Worm (Caenorhabditis elegans) whole organism, L4/young adult: ENCODE results near the gene D2024.5.

Source experiments
- W03F9.2 ChIP-seq: fragments of 150-350 bp; optimal IDR thresholded peaks from 2 replicates; lab custom pipeline; 2014; ENCODE audit warnings: missing biosample characterization, missing genetic modification characterization
- dao-5 ChIP-seq: sonication (generic microtip); optimal IDR thresholded peaks from 2 replicates; lab custom pipeline; 2016; ENCODE audit warnings: missing genotype, missing genetic modification characterization, moderate library complexity, missing compliant biosample characterization

- TF ChIP-seq dao-5 (no peak), W03F9.2 (no peak)
These were observed 22.1 kb downstream of the D2024.5 start, which contains the start of gene kcc-1 for ce11 chrIV:7205969-7206368.
